Worm (Caenorhabditis elegans) whole organism, young adult: Measurements from ENCODE around the gene tsfm-1.

Experiments used
- C06A6.2 ChIP-seq: fragments of 200-800 bp; sonication (Bioruptor generic); conservative IDR thresholded peaks from 2 replicates; pipeline ENCODE4 v1.3.6; 2022; ENCODE audit warnings: missing genetic modification characterization, missing compliant biosample characterization
- F10E7.11 ChIP-seq: sonication (generic microtip); optimal IDR thresholded peaks from 2 replicates; lab custom pipeline; 2017; ENCODE audit warnings: mild to moderate bottlenecking, missing genetic modification characterization, moderate library complexity, missing compliant biosample characterization
- F22D6.2 ChIP-seq: sonication (generic microtip); optimal IDR thresholded peaks from 2 replicates; lab custom pipeline; 2016; ENCODE audit warnings: mild to moderate bottlenecking, missing genetic modification characterization, missing compliant biosample characterization
- F37B4.10 ChIP-seq: fragments of 200-800 bp; sonication (Bioruptor generic); IDR thresholded peaks from 2 replicates; pipeline ENCODE4 v1.3.6; 2022; ENCODE audit warnings: missing genetic modification characterization, missing compliant biosample characterization
- F39B2.1 ChIP-seq: fragments of 200-800 bp; sonication (Bioruptor generic); IDR thresholded peaks from 2 replicates; pipeline ENCODE4 v1.3.6; 2022; ENCODE audit warnings: missing genetic modification reagents, missing genetic modification characterization, missing compliant biosample characterization
- F49E8.2 ChIP-seq: sonication (generic microtip); optimal IDR thresholded peaks from 3 replicates; lab custom pipeline; 2017; ENCODE audit warnings: missing genetic modification characterization, mild to moderate bottlenecking, missing compliant biosample characterization, antibody characterized with exemption, moderate library complexity; ENCODE audit not compliant: insufficient read depth
- F55B11.4 ChIP-seq: sonication (generic microtip); optimal IDR thresholded peaks from 2 replicates; lab custom pipeline; 2016; ENCODE audit warnings: missing compliant biosample characterization, missing genetic modification characterization, borderline replicate concordance; ENCODE audit not compliant: insufficient read depth
- T26A5.8 ChIP-seq: sonication (generic microtip); optimal IDR thresholded peaks from 2 replicates; lab custom pipeline; 2016; ENCODE audit warnings: missing genetic modification characterization, missing compliant biosample characterization
- ama-1 ChIP-seq, 3 experiments: fragments of 150-350 bp in 1 of 3; sonication (generic microtip) in 2 of 3; optimal IDR thresholded peaks; 2 replicates each; lab custom pipeline; 2014 to 2018; ENCODE audit warnings: missing biosample characterization in 2 of 3, missing genetic modification characterization in 2 of 3, missing genetic modification reagents in 2 of 3
- aptf-2 ChIP-seq: fragments of 200-800 bp; sonication (Bioruptor generic); conservative IDR thresholded peaks from 2 replicates; pipeline ENCODE4 v1.3.6; 2022; ENCODE audit warnings: missing genetic modification reagents, missing genetic modification characterization, missing compliant biosample characterization
- atf-7 ChIP-seq: sonication (generic microtip); optimal IDR thresholded peaks from 2 replicates; lab custom pipeline; 2017; ENCODE audit warnings: mild to moderate bottlenecking, missing genetic modification characterization, missing compliant biosample characterization
- attf-5 ChIP-seq: fragments of 200-800 bp; sonication (Bioruptor generic); optimal IDR thresholded peaks from 2 replicates; lab custom pipeline; 2018; ENCODE audit warnings: mild to moderate bottlenecking, missing genetic modification characterization, missing compliant biosample characterization
- bed-1 ChIP-seq: fragments of 200-800 bp; sonication (Bioruptor generic); IDR thresholded peaks from 2 replicates; pipeline ENCODE4 v1.3.6; 2022; ENCODE audit warnings: missing genetic modification reagents, missing genetic modification characterization, missing compliant biosample characterization
- cebp-1 ChIP-seq, 2 experiments: fragments of 200-800 bp in 1 of 2; sonication (Bioruptor generic) in 1 of 2; sonication (generic microtip) in 1 of 2; IDR thresholded peaks in 1 of 2; optimal IDR thresholded peaks in 1 of 2; 2 replicates each; pipeline versions ENCODE4 v1.3.6 to Lab custom; 2017 to 2022; ENCODE audit warnings: missing compliant biosample characterization in 2 of 2, missing genetic modification characterization in 2 of 2, mild to moderate bottlenecking in 1 of 2, missing genetic modification reagents in 1 of 2, moderate library complexity in 1 of 2
- cebp-2 ChIP-seq: fragments of 200-800 bp; sonication (Bioruptor generic); IDR thresholded peaks from 2 replicates; pipeline ENCODE4 v1.3.6; 2022; ENCODE audit warnings: missing genetic modification characterization, missing compliant biosample characterization
- ceh-100 ChIP-seq: fragments of 200-800 bp; sonication (Bioruptor generic); IDR thresholded peaks from 2 replicates; pipeline ENCODE4 v1.3.6; 2022; ENCODE audit warnings: missing genetic modification reagents, missing genetic modification characterization, missing compliant biosample characterization
- ceh-79 ChIP-seq: sonication (generic microtip); optimal IDR thresholded peaks from 2 replicates; lab custom pipeline; 2017; ENCODE audit warnings: mild to moderate bottlenecking, missing genetic modification characterization, missing compliant biosample characterization
- chd-7 ChIP-seq: sonication (generic microtip); optimal IDR thresholded peaks from 2 replicates; lab custom pipeline; 2016; ENCODE audit warnings: mild to moderate bottlenecking, missing genetic modification characterization, moderate library complexity, missing compliant biosample characterization
- dox-1 ChIP-seq: fragments of 200-800 bp; sonication (Bioruptor generic); IDR thresholded peaks from 2 replicates; pipeline ENCODE4 v1.3.6; 2022; ENCODE audit warnings: missing genetic modification reagents, missing genetic modification characterization, missing compliant biosample characterization
- dpff-1 ChIP-seq: sonication (generic microtip); optimal IDR thresholded peaks from 2 replicates; lab custom pipeline; 2017; ENCODE audit warnings: mild to moderate bottlenecking, missing genetic modification characterization, missing compliant biosample characterization
- dpl-1 ChIP-seq: fragments of 150-350 bp; optimal IDR thresholded peaks from 2 replicates; lab custom pipeline; 2014; ENCODE audit warnings: missing biosample characterization, missing genetic modification reagents, missing genetic modification characterization
- egl-18 ChIP-seq: fragments of 200-800 bp; sonication (Bioruptor generic); IDR thresholded peaks from 2 replicates; pipeline ENCODE4 v1.3.6; 2022; ENCODE audit warnings: missing genetic modification reagents, missing genetic modification characterization, missing compliant biosample characterization
- ets-4 ChIP-seq: fragments of 200-800 bp; sonication (Bioruptor generic); optimal IDR thresholded peaks from 2 replicates; lab custom pipeline; 2018; ENCODE audit warnings: mild to moderate bottlenecking, missing genetic modification characterization, missing compliant biosample characterization
- hrde-1 ChIP-seq: sonication (generic microtip); optimal IDR thresholded peaks from 2 replicates; lab custom pipeline; 2016; ENCODE audit warnings: missing genetic modification characterization, mild to moderate bottlenecking, missing compliant biosample characterization, moderate library complexity, missing genotype, missing genetic modification reagents, borderline replicate concordance
- hsf-1 ChIP-seq: fragments of 200-800 bp; sonication (Bioruptor generic); IDR thresholded peaks from 2 replicates; pipeline ENCODE4 v1.3.6; 2022; ENCODE audit warnings: missing genetic modification reagents, missing genetic modification characterization, missing compliant biosample characterization
- lin-40 ChIP-seq: sonication (generic microtip); optimal IDR thresholded peaks from 2 replicates; lab custom pipeline; 2016; ENCODE audit warnings: missing genetic modification characterization, mild to moderate bottlenecking, missing compliant biosample characterization, missing genotype, missing genetic modification reagents
- lin-54 ChIP-seq: fragments of 200-800 bp; sonication (Bioruptor generic); optimal IDR thresholded peaks from 2 replicates; lab custom pipeline; 2018; ENCODE audit warnings: mild to moderate bottlenecking, missing genetic modification characterization, missing compliant biosample characterization
- lsy-27 ChIP-seq: sonication (generic microtip); optimal IDR thresholded peaks from 2 replicates; lab custom pipeline; 2017; ENCODE audit warnings: missing genetic modification characterization, mild to moderate bottlenecking, missing compliant biosample characterization, antibody characterized with exemption, missing genotype, borderline replicate concordance; ENCODE audit not compliant: insufficient read depth
- madf-3 ChIP-seq: fragments of 200-800 bp; sonication (Bioruptor generic); IDR thresholded peaks from 2 replicates; pipeline ENCODE4 v1.3.6; 2022; ENCODE audit warnings: missing genetic modification reagents, missing genetic modification characterization, missing compliant biosample characterization
- madf-6 ChIP-seq: fragments of 200-800 bp; sonication (Bioruptor generic); IDR thresholded peaks from 2 replicates; pipeline ENCODE4 v1.3.6; 2022; ENCODE audit warnings: missing genetic modification reagents, missing genetic modification characterization, missing compliant biosample characterization
- mes-4 ChIP-seq: sonication (generic microtip); optimal IDR thresholded peaks from 2 replicates; lab custom pipeline; 2016; ENCODE audit warnings: missing genotype, missing genetic modification characterization, missing compliant biosample characterization
- mxl-1 ChIP-seq: sonication (generic microtip); optimal IDR thresholded peaks from 2 replicates; lab custom pipeline; 2016; ENCODE audit warnings: missing genetic modification characterization, missing compliant biosample characterization
- nfya-2 ChIP-seq: fragments of 200-800 bp; sonication (Bioruptor generic); IDR thresholded peaks from 2 replicates; pipeline ENCODE4 v1.3.6; 2022; ENCODE audit warnings: missing genetic modification reagents, missing genetic modification characterization, missing compliant biosample characterization
- nhr-179 ChIP-seq: sonication (generic microtip); optimal IDR thresholded peaks from 2 replicates; lab custom pipeline; 2016; ENCODE audit warnings: mild to moderate bottlenecking, missing genetic modification characterization, missing compliant biosample characterization
- nhr-90 ChIP-seq: sonication (generic microtip); optimal IDR thresholded peaks from 2 replicates; lab custom pipeline; 2016; ENCODE audit warnings: missing genotype, mild to moderate bottlenecking, missing genetic modification characterization, missing compliant biosample characterization
- pha-4 ChIP-seq: fragments of 150-350 bp; sonication (generic microtip); optimal IDR thresholded peaks from 2 replicates; lab custom pipeline; 2014; ENCODE audit warnings: missing biosample characterization, missing genetic modification reagents, missing genetic modification characterization
- rcor-1 ChIP-seq: fragments of 200-800 bp; sonication (Bioruptor generic); IDR thresholded peaks from 2 replicates; pipeline ENCODE4 v1.3.6; 2022; ENCODE audit warnings: missing genetic modification reagents, missing genetic modification characterization, missing compliant biosample characterization
- repo-1 ChIP-seq: sonication (generic microtip); optimal IDR thresholded peaks from 2 replicates; lab custom pipeline; 2017; ENCODE audit warnings: mild to moderate bottlenecking, missing genetic modification characterization, missing compliant biosample characterization
- rpc-1 ChIP-seq, 2 experiments: fragments of 150-350 bp in 1 of 2; sonication (generic microtip) in 1 of 2; optimal IDR thresholded peaks; 2 replicates each; lab custom pipeline; 2014 to 2018; ENCODE audit warnings: missing biosample characterization in 1 of 2, missing genetic modification characterization in 1 of 2, missing genetic modification reagents in 1 of 2, missing genotype in 1 of 2
- sptf-2 ChIP-seq: fragments of 200-800 bp; sonication (Bioruptor generic); optimal IDR thresholded peaks from 2 replicates; lab custom pipeline; 2018; ENCODE audit warnings: mild to moderate bottlenecking, missing genetic modification characterization, missing compliant biosample characterization
- tlf-1 ChIP-seq: fragments of 200-800 bp; sonication (Bioruptor generic); optimal IDR thresholded peaks from 2 replicates; lab custom pipeline; 2018; ENCODE audit warnings: mild to moderate bottlenecking, missing genetic modification characterization, missing compliant biosample characterization
- unc-130 ChIP-seq: sonication (generic microtip); optimal IDR thresholded peaks from 2 replicates; lab custom pipeline; 2016; ENCODE audit warnings: missing genetic modification reagents, missing genetic modification characterization, missing compliant biosample characterization
- unc-62 ChIP-seq: fragments of 150-350 bp; optimal IDR thresholded peaks from 2 replicates; lab custom pipeline; 2014; ENCODE audit warnings: missing biosample characterization, missing genetic modification reagents, missing genetic modification characterization
- ztf-3 ChIP-seq: fragments of 200-800 bp; sonication (Bioruptor generic); optimal IDR thresholded peaks from 2 replicates; lab custom pipeline; 2018; ENCODE audit warnings: mild to moderate bottlenecking, missing genetic modification characterization, missing compliant biosample characterization

Gene tsfm-1

DNA sequence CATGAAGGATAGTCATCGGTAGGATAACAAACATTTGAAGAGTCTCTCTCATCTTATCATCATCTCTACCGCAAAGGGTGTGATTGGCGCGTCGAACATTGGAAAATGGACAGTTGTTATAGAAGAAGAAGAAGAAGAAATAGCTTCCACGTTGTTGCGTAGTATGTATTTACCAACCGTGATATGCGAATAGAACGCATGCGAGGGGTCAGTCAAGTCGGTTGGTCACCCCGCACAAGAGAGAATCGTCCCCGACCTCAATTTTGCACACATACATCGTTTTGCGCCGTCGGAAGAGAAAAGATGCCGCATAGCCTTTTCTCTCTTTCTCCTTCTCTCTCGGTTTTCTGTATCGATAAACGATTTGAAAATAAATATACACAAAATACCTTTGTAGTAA lies 23.7 kb upstream of the tsfm-1 start (continued):
- no peak for TF ChIP-seq ama-1 (optimal IDR thresholded peaks at IDR 0.05; lab: Kevin White, UChicago)
- no peak for TF ChIP-seq ama-1 (GFP tag; optimal IDR thresholded peaks at IDR 0.05; lab: Kevin White, UChicago)
- no peak for TF ChIP-seq nhr-90 (tag; lab: Kevin White, UChicago)
- TF ChIP-seq sptf-2 (GFP tag; lab: Kevin White, UChicago) = no peak
- no peak for TF ChIP-seq ztf-3 (GFP tag; lab: Kevin White, UChicago)

DNA sequence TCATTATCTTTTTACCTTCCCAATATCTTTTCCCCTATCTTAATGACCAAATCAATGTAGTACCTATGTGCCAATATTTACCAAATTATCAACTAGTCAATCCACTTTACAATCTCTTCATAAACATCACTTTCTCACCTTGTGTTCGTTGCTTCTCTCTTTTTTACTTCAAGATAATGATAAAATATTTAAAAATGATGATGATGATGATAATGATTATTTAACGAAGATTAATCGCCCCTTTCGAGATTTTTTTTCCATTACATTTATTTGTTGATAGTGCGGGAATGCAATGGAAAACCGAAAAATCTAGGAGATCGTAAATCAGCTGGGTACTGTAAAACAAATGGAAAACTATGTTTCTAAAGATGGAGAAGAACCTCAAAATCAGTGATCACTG lies 22.7 kb upstream of the tsfm-1 start:
- TF ChIP-seq ceh-79 (tag; lab: Kevin White, UChicago) (no peak), F37B4.10 (GFP tag; lab: Robert Waterston, UW) (no peak), F10E7.11 (tag; lab: Kevin White, UChicago) (no peak), nhr-179 (tag; lab: Kevin White, UChicago) (no peak), mes-4 (no peak)
- TF ChIP-seq, all 124 proteins: peak for 0

DNA sequence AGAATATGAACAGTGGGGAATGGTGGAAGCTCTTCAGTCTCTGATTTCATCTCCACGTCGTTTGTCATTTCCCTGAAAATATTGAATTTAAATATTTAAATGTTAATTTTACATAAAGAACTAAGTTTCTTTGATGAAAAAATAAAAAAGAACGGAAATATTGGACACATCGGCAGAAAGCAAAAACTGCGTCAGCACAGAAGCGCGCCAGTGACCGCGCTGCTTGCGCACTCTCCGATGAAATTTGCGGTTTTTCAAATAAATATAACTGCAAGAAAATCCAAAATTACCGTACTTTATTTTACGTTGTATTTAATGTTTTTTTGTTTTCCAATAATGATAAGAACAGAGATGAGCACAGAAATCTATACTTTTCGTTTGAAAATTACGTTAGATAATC lies 20.2 kb upstream of the tsfm-1 start, which contains the start of the genes srpa-68 and srh-16:
Gene srpa-68, minus strand, starts transcription at position 72 of the 400 bp plus-strand sequence.
Gene srh-16, plus strand, starts transcription at position 275 of the 400 bp plus-strand sequence.
- TF ChIP-seq atf-7 (tag; lab: Kevin White, UChicago) (peak; percentile 36), bed-1 (no peak), nhr-90 (tag; lab: Kevin White, UChicago) (peak; percentile 12), madf-6 (GFP tag; lab: Robert Waterston, UW) (peak; percentile 77), hsf-1 (GFP tag; lab: Robert Waterston, UW) (no peak), nfya-2 (no peak), attf-5 (peak; percentile 73), ets-4 (GFP tag; lab: Kevin White, UChicago) (no peak), tlf-1 (GFP tag; lab: Kevin White, UChicago) (peak; percentile 80), madf-3 (GFP tag; lab: Robert Waterston, UW) (peak; percentile 71), dpl-1 (GFP tag; lab: Kevin White, UChicago) (peak; percentile 90), unc-130 (peak; percentile 23), egl-18 (GFP tag; lab: Robert Waterston, UW) (no peak), F22D6.2 (tag; lab: Kevin White, UChicago) (peak; percentile 50), hrde-1 (tag; lab: Kevin White, UChicago) (no peak), F55B11.4 (tag; lab: Kevin White, UChicago) (no peak), F39B2.1 (GFP tag; lab: Robert Waterston, UW) (0 out of 2 replicates have a peak, but pooled peaks have one; percentile 78), cebp-2 (GFP tag; lab: Robert Waterston, UW) (no peak), lin-40 (tag; lab: Kevin White, UChicago) (peak; percentile 88), aptf-2 (GFP tag; lab: Robert Waterston, UW) (no peak), lsy-27 (tag; lab: Kevin White, UChicago) (no peak), chd-7 (tag; lab: Kevin White, UChicago) (no peak), dox-1 (GFP tag; lab: Robert Waterston, UW) (peak; percentile 90), pha-4 (tag; lab: Kevin White, UChicago) (no peak), repo-1 (tag; lab: Kevin White, UChicago) (peak; percentile 70), ceh-100 (GFP tag; lab: Robert Waterston, UW) (peak; percentile 66), mxl-1 (tag; lab: Kevin White, UChicago) (no peak), cebp-1 (GFP tag; IDR thresholded peaks at IDR 0.05; lab: Robert Waterston, UW) (no peak), cebp-1 (tag; optimal IDR thresholded peaks at IDR 0.05; lab: Kevin White, UChicago) (peak; percentile 85), unc-62 (GFP tag; lab: Kevin White, UChicago) (no peak), ceh-79 (tag; lab: Kevin White, UChicago) (no peak), T26A5.8 (tag; lab: Kevin White, UChicago) (no peak), lin-54 (GFP tag; lab: Kevin White, UChicago) (peak; percentile 97), rcor-1 (GFP tag; lab: Robert Waterston, UW) (peak; percentile 89), dpff-1 (tag; lab: Kevin White, UChicago) (no peak), C06A6.2 (GFP tag; lab: Robert Waterston, UW) (peak; percentile 72), F49E8.2 (tag; lab: Kevin White, UChicago) (peak; percentile 20), rpc-1 (optimal IDR thresholded peaks at IDR 0.05; lab: Kevin White, UChicago) (no peak), rpc-1 (tag; optimal IDR thresholded peaks at IDR 0.05; lab: Kevin White, UChicago) (no peak), sptf-2 (GFP tag; lab: Kevin White, UChicago) (no peak)
